Worm (Caenorhabditis elegans) whole organism, L4/young adult: ENCODE results near the gene str-73.

ENCODE experiments used
- W03F9.2 ChIP-seq: fragments of 150-350 bp; optimal IDR thresholded peaks from 2 replicates; lab custom pipeline; 2014; ENCODE audit warnings: missing biosample characterization, missing genetic modification characterization
- dao-5 ChIP-seq: sonication (generic microtip); optimal IDR thresholded peaks from 2 replicates; lab custom pipeline; 2016; ENCODE audit warnings: missing genotype, missing genetic modification characterization, moderate library complexity, missing compliant biosample characterization
- him-1 ChIP-seq: sonication (generic microtip); optimal IDR thresholded peaks from 2 replicates; lab custom pipeline; 2016; ENCODE audit warnings: missing genotype, missing genetic modification reagents, missing genetic modification characterization, missing compliant biosample characterization

ce11 chrV:16445676-16446075, 15.6 kb downstream of the str-73 start, which contains the start of gene T08G3.6:
- no peak for TF ChIP-seq dao-5 (tag; lab: Kevin White, UChicago)
- TF ChIP-seq him-1 (tag; lab: Kevin White, UChicago) = no peak
- TF ChIP-seq W03F9.2 (tag; lab: Kevin White, UChicago) = no peak
